Fruit fly (Drosophila melanogaster) whole organism, adult: ENCODE measurements around the gene Ir68b.

Experiments
- CG11617 ChIP-seq: fragments of 200-800 bp; sonication (Bioruptor generic); optimal IDR thresholded peaks from 2 replicates; lab custom pipeline; 2017; ENCODE audit warnings: mild to moderate bottlenecking, missing biosample characterization, missing genetic modification reagents, missing genetic modification characterization
- CG12768 ChIP-seq: fragments of 200-800 bp; sonication (Bioruptor generic); optimal IDR thresholded peaks from 2 replicates; lab custom pipeline; 2017; ENCODE audit warnings: missing biosample characterization, missing genetic modification characterization, mild to moderate bottlenecking, moderate library complexity, missing genetic modification reagents
- CG14711 ChIP-seq: fragments of 200-800 bp; sonication (Bioruptor generic); optimal IDR thresholded peaks from 2 replicates; lab custom pipeline; 2018; ENCODE audit warnings: missing biosample characterization, mild to moderate bottlenecking, missing genetic modification characterization, moderate library complexity
- CG1620 ChIP-seq: fragments of 200-800 bp; sonication (Bioruptor generic); optimal IDR thresholded peaks from 2 replicates; lab custom pipeline; 2016; ENCODE audit warnings: missing biosample characterization, missing genetic modification characterization
- CG33017 ChIP-seq: fragments of 200-800 bp; sonication (Bioruptor generic); optimal IDR thresholded peaks from 2 replicates; lab custom pipeline; 2018; ENCODE audit warnings: missing biosample characterization, mild to moderate bottlenecking, missing genetic modification characterization, moderate library complexity
- CG5204 ChIP-seq: fragments of 200-800 bp; sonication (Bioruptor generic); optimal IDR thresholded peaks from 2 replicates; lab custom pipeline; 2016; ENCODE audit warnings: missing biosample characterization, missing genetic modification characterization
- CG7101 ChIP-seq: fragments of 200-800 bp; sonication (Bioruptor generic); optimal IDR thresholded peaks from 2 replicates; lab custom pipeline; 2018; ENCODE audit warnings: missing biosample characterization, mild to moderate bottlenecking, missing genetic modification characterization, moderate library complexity
- Crg-1 ChIP-seq: fragments of 200-800 bp; sonication (Bioruptor generic); optimal IDR thresholded peaks from 2 replicates; lab custom pipeline; 2016; ENCODE audit warnings: missing biosample characterization, missing genetic modification characterization
- Hr96 ChIP-seq: fragments of 200-800 bp; sonication (Bioruptor generic); optimal IDR thresholded peaks from 2 replicates; lab custom pipeline; 2016; ENCODE audit warnings: missing biosample characterization, missing genetic modification characterization
- Mnt ChIP-seq: fragments of 200-800 bp; sonication (Bioruptor generic); optimal IDR thresholded peaks from 2 replicates; lab custom pipeline; 2016; ENCODE audit warnings: missing biosample characterization, mild to moderate bottlenecking, missing genetic modification characterization
- bab1 ChIP-seq: fragments of 200-800 bp; sonication (Bioruptor generic); optimal IDR thresholded peaks from 3 replicates; lab custom pipeline; 2019; ENCODE audit warnings: missing biosample characterization, mild to moderate bottlenecking, missing genetic modification characterization, moderate library complexity
- cnc ChIP-seq, 2 experiments: fragments of >200 bp; optimal IDR thresholded peaks; 2 replicates each; lab custom pipeline; 2017
- kay ChIP-seq: fragments of 200-800 bp; sonication (Bioruptor generic); peaks from one replicate; lab custom pipeline; 2016; ENCODE audit warnings: missing biosample characterization, missing genetic modification characterization, borderline replicate concordance
- ovo ChIP-seq: fragments of 200-800 bp; sonication (Bioruptor generic); optimal IDR thresholded peaks from 2 replicates; lab custom pipeline; 2016; ENCODE audit warnings: missing biosample characterization, missing genetic modification characterization
- pad ChIP-seq: fragments of 200-800 bp; sonication (Bioruptor generic); optimal IDR thresholded peaks from 3 replicates; lab custom pipeline; 2017; ENCODE audit warnings: missing biosample characterization, missing genetic modification characterization, mild to moderate bottlenecking, moderate library complexity, missing genetic modification reagents
- tj ChIP-seq: fragments of 200-800 bp; sonication (Bioruptor generic); optimal IDR thresholded peaks from 3 replicates; lab custom pipeline; 2017; ENCODE audit warnings: missing biosample characterization, mild to moderate bottlenecking, missing genetic modification characterization, moderate library complexity

Ir68b gene

DNA sequence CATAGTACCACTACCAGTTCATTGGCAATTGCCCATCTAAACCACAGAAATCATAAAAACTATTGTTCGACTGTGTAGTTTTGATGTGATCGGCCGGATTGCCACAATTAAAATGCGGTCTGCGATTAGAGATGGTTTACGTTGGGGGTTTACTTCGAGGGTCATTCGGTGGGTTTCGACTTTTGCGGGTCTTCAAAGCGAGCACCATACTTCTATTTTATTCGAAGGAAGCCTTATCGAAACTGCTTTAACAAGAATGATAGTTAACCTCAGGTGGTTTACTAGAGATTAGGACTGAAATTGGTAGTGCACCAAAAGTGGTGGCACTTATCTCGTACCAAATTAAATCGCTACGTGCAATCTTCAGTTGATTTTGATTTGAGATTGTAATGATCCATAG is 49.2 kb downstream of the Ir68b start:
- TF ChIP-seq Hr96 (GFP tag; lab: Kevin White, UChicago) (no peak), kay (GFP tag; lab: Kevin White, UChicago) (peak; percentile 27), CG11617 (no peak), CG7101 (tag; lab: Kevin White, UChicago) (no peak)

DNA sequence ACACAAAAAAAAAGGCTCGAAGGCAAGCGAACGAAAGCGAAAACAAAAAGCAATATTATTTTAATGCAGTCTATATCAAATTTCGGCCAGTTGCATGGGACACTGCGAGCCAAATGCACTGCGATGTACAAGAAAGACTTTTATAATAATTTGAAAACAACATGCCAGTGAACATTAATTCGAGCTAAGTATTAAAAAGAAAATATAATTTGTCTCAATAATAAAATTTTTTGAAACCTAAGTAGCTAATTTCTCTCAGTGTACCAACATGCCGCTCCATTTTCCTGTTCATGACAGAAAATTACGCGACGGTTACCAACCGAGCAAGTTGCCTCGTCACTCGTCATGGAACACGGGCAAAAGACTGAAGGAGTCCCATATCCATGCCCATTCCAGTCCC is 49.8 kb downstream of the Ir68b start:
- no peak for TF ChIP-seq Mnt (GFP tag; lab: Kevin White, UChicago)
- TF ChIP-seq Hr96 (GFP tag; lab: Kevin White, UChicago) = no peak
- no peak for TF ChIP-seq CG12768
- peak; percentile 62 for TF ChIP-seq CG14711 (tag; lab: Kevin White, UChicago)
- TF ChIP-seq bab1 = peak; percentile 20
- TF ChIP-seq CG5204 (GFP tag; lab: Kevin White, UChicago) = no peak
- no peak for TF ChIP-seq ovo (GFP tag; lab: Kevin White, UChicago)
- no peak for TF ChIP-seq CG33017 (tag; lab: Kevin White, UChicago)
- TF ChIP-seq pad = peak; percentile 26
- peak in 1 of 2 experiments; percentile 10 for TF ChIP-seq cnc (optimal IDR thresholded peaks at IDR 0.05; lab: Kevin White, UChicago)
- TF ChIP-seq CG1620 = peak; percentile 14
- peak; percentile 64 for TF ChIP-seq kay (GFP tag; lab: Kevin White, UChicago)
- TF ChIP-seq tj (GFP tag; lab: Kevin White, UChicago) = peak; percentile 86
- peak; percentile 63 for TF ChIP-seq CG7101 (tag; lab: Kevin White, UChicago)
- TF ChIP-seq CG11617 = peak; percentile 49

dm6 chr3L:12076312-12076711 is 50.9 kb downstream of the Ir68b start:
- no peak for TF ChIP-seq tj (GFP tag; lab: Kevin White, UChicago)
- no peak for TF ChIP-seq CG7101 (tag; lab: Kevin White, UChicago)
- no peak for TF ChIP-seq bab1
- TF ChIP-seq CG33017 (tag; lab: Kevin White, UChicago) = no peak
- TF ChIP-seq Crg-1 = no peak
- TF ChIP-seq CG14711 (tag; lab: Kevin White, UChicago) = no peak
- no peak for TF ChIP-seq CG5204 (GFP tag; lab: Kevin White, UChicago)
- no peak for TF ChIP-seq Mnt (GFP tag; lab: Kevin White, UChicago)
- TF ChIP-seq CG11617 = no peak
